Worm (Caenorhabditis elegans) whole organism, late embryonic: Measurements from ENCODE around the gene F36D4.1.

Source experiments
- ama-1 ChIP-seq: fragments of 150-350 bp; optimal IDR thresholded peaks from 2 replicates; lab custom pipeline; 2014
- ceh-14 ChIP-seq: sonication (generic microtip); optimal IDR thresholded peaks from 2 replicates; lab custom pipeline; 2016; ENCODE audit warnings: missing genotype, missing genetic modification characterization, missing compliant biosample characterization
- ceh-18 ChIP-seq: sonication (generic microtip); optimal IDR thresholded peaks from 2 replicates; lab custom pipeline; 2016; ENCODE audit warnings: missing genetic modification characterization, missing compliant biosample characterization
- ceh-19 ChIP-seq: fragments of 200-800 bp; sonication (Bioruptor generic); optimal IDR thresholded peaks from 2 replicates; lab custom pipeline; 2018; ENCODE audit warnings: mild to moderate bottlenecking, missing genetic modification characterization, missing compliant biosample characterization
- ceh-2 ChIP-seq: sonication (generic microtip); optimal IDR thresholded peaks from 2 replicates; lab custom pipeline; 2016; ENCODE audit warnings: missing genotype, missing genetic modification characterization, missing compliant biosample characterization
- elt-2 ChIP-seq: sonication (generic microtip); optimal IDR thresholded peaks from 2 replicates; lab custom pipeline; 2016; ENCODE audit warnings: missing genetic modification reagents, missing genetic modification characterization, missing compliant biosample characterization
- fax-1 ChIP-seq: sonication (generic microtip); optimal IDR thresholded peaks from 2 replicates; lab custom pipeline; 2016; ENCODE audit warnings: missing genotype, missing genetic modification characterization, missing compliant biosample characterization
- madf-2 ChIP-seq: sonication (generic microtip); optimal IDR thresholded peaks from 2 replicates; lab custom pipeline; 2017; ENCODE audit warnings: missing genetic modification characterization, missing compliant biosample characterization
- mec-3 ChIP-seq: sonication (generic microtip); optimal IDR thresholded peaks from 2 replicates; lab custom pipeline; 2016; ENCODE audit warnings: borderline replicate concordance, missing genetic modification characterization, missing compliant biosample characterization
- npax-4 ChIP-seq: sonication (generic microtip); optimal IDR thresholded peaks from 2 replicates; lab custom pipeline; 2016; ENCODE audit warnings: missing genetic modification characterization, missing compliant biosample characterization
- sox-4 ChIP-seq: sonication (generic microtip); optimal IDR thresholded peaks from 2 replicates; lab custom pipeline; 2017; ENCODE audit warnings: mild to moderate bottlenecking, missing genetic modification characterization, inconsistent platforms, missing compliant biosample characterization
- tbx-2 ChIP-seq: sonication (generic microtip); optimal IDR thresholded peaks from 2 replicates; lab custom pipeline; 2016; ENCODE audit warnings: missing genetic modification characterization, missing compliant biosample characterization
- unc-55 ChIP-seq: sonication (generic microtip); optimal IDR thresholded peaks from 2 replicates; lab custom pipeline; 2017; ENCODE audit warnings: missing biosample characterization, missing genetic modification reagents, missing genetic modification characterization

DNA sequence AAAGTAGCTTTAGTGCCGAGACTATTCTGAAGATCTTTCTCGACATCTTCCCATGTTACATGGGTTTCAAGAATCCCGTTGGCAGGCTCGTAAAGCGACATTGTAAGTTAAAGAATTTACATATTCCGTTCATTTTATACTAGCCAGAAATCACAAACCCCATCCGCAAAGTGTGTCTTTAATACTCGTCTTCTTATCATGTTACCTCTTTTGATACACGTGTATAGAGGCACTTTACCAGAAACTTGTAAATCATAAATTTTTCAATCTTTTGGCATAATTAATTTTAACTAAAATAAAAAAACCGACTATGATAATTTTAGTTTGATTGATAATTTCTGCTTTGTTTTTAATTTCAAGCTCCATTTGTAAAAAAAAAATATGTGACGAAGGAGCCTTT lies 45.7 kb upstream of the F36D4.1 start, which contains the start of gene E02C12.6:
- TF ChIP-seq npax-4 (tag; lab: Kevin White, UChicago), result no peak
- no peak for TF ChIP-seq elt-2 (tag; lab: Kevin White, UChicago)
- TF ChIP-seq madf-2 (tag; lab: Kevin White, UChicago), result no peak
- no peak for TF ChIP-seq unc-55 (GFP tag; lab: Kevin White, UChicago)
- TF ChIP-seq ceh-2, result no peak
- no peak for TF ChIP-seq sox-4 (tag; lab: Kevin White, UChicago)
- TF ChIP-seq ceh-18, result no peak
- no peak for TF ChIP-seq tbx-2 (tag; lab: Kevin White, UChicago)
- no peak for TF ChIP-seq ceh-19 (GFP tag; lab: Kevin White, UChicago)
- no peak for TF ChIP-seq mec-3 (tag; lab: Kevin White, UChicago)
- no peak for TF ChIP-seq ceh-14 (tag; lab: Kevin White, UChicago)
- TF ChIP-seq ama-1, result no peak
- no peak for TF ChIP-seq fax-1 (tag; lab: Kevin White, UChicago)
